Fruit fly (Drosophila melanogaster): Measurements from ENCODE around the gene CG17234.

dm6 chr2L:2263142-2263541 is 10.3 kb downstream of the CG17234 start, which contains the start of gene CG4270:
- no peak for TF ChIP-seq toe (GFP tag; optimal IDR thresholded peaks at IDR 0.05)
- no peak for TF ChIP-seq kay (GFP tag; ENCODE audit: borderline replicate concordance)
- TF ChIP-seq CG33017 (tag; optimal IDR thresholded peaks at IDR 0.05), result no peak
- no peak for TF ChIP-seq CG11617 (GFP tag; optimal IDR thresholded peaks at IDR 0.05)
- no peak for TF ChIP-seq Crg-1 (GFP tag; optimal IDR thresholded peaks at IDR 0.05)
- no peak for TF ChIP-seq bab1 (GFP tag; optimal IDR thresholded peaks at IDR 0.05)
- no peak for TF ChIP-seq cic (GFP tag; optimal IDR thresholded peaks at IDR 0.05)
- TF ChIP-seq CG5204 (GFP tag; optimal IDR thresholded peaks at IDR 0.05), result no peak
- TF ChIP-seq ovo (GFP tag; optimal IDR thresholded peaks at IDR 0.05), result no peak
- TF ChIP-seq pad (GFP tag; optimal IDR thresholded peaks at IDR 0.05), result no peak
- no peak for TF ChIP-seq Mnt (GFP tag; optimal IDR thresholded peaks at IDR 0.05)
- TF ChIP-seq Hr96 (GFP tag; optimal IDR thresholded peaks at IDR 0.05), result no peak
